Fruit fly (Drosophila melanogaster) whole organism, wandering third instar larva: Measurements from ENCODE around the gene CG1309.

ENCODE experiments used
- Abd-B ChIP-seq: fragments of >200 bp; optimal IDR thresholded peaks from 2 replicates; lab custom pipeline; 2017; ENCODE audit warnings: missing biosample characterization, missing genetic modification characterization
- CrebA ChIP-seq: fragments of 200-800 bp; sonication (Bioruptor generic); optimal IDR thresholded peaks from 2 replicates; lab custom pipeline; 2016; ENCODE audit warnings: missing biosample characterization, mild to moderate bottlenecking, missing genetic modification characterization, borderline replicate concordance
- Dfd ChIP-seq: fragments of >200 bp; optimal IDR thresholded peaks from 2 replicates; lab custom pipeline; 2017; ENCODE audit warnings: missing biosample characterization, missing genetic modification characterization
- Hr83 ChIP-seq: fragments of 200-300 bp; sonication (Bioruptor generic); optimal IDR thresholded peaks from 2 replicates; lab custom pipeline; 2016; ENCODE audit warnings: missing biosample characterization, mild to moderate bottlenecking, missing genetic modification characterization, moderate library complexity; ENCODE audit not compliant: poor library complexity, severe bottlenecking
- Jra ChIP-seq: sonication (Bioruptor generic); optimal IDR thresholded peaks from 2 replicates; lab custom pipeline; 2016; ENCODE audit warnings: missing biosample characterization, missing genetic modification characterization
- Rel ChIP-seq, 2 experiments: fragments of 200-800 bp; sonication (Bioruptor generic) in 1 of 2; optimal IDR thresholded peaks; 2 replicates in 1 of 2; 3 replicates in 1 of 2; lab custom pipeline; 2016 to 2019; ENCODE audit warnings: mild to moderate bottlenecking in 2 of 2, missing biosample characterization in 2 of 2, missing genetic modification characterization in 2 of 2, moderate library complexity in 1 of 2
- Vsx2 ChIP-seq: fragments of 200-300, 225-300 bp; sonication (Bioruptor generic); optimal IDR thresholded peaks from 2 replicates; lab custom pipeline; 2018; ENCODE audit warnings: missing biosample characterization, missing genetic modification characterization; ENCODE audit not compliant: partially characterized antibody
- dl ChIP-seq, 2 experiments: fragments of 175-275, 200-275 bp in 1 of 2; fragments of 200-275 bp in 1 of 2; sonication (Bioruptor generic); optimal IDR thresholded peaks; lab custom pipeline; 2018; ENCODE audit warnings: mild to moderate bottlenecking in 2 of 2, missing biosample characterization in 2 of 2, missing genetic modification characterization in 2 of 2, moderate library complexity in 2 of 2; ENCODE audit not compliant: partially characterized antibody in 2 of 2, insufficient read depth in 1 of 2
- ey ChIP-seq: fragments of 200-800 bp; sonication (Bioruptor generic); optimal IDR thresholded peaks from 2 replicates; lab custom pipeline; 2016; ENCODE audit warnings: missing biosample characterization, missing genetic modification characterization
- psq ChIP-seq: fragments of 200-800 bp; sonication (Bioruptor generic); optimal IDR thresholded peaks from 3 replicates; lab custom pipeline; 2017; ENCODE audit warnings: missing biosample characterization, mild to moderate bottlenecking, missing genetic modification characterization, moderate library complexity
- rgr ChIP-seq: fragments of 200-800 bp; sonication (Bioruptor generic); optimal IDR thresholded peaks from 3 replicates; lab custom pipeline; 2016; ENCODE audit warnings: missing biosample characterization, mild to moderate bottlenecking, missing genetic modification characterization
- usp ChIP-seq: fragments of >200 bp; optimal IDR thresholded peaks from 2 replicates; lab custom pipeline; 2017; ENCODE audit warnings: missing biosample characterization, missing genetic modification characterization

- no peak for TF ChIP-seq Rel (GFP tag; optimal IDR thresholded peaks at IDR 0.05; lab: Kevin White, UChicago)
- peak; percentile 44 for TF ChIP-seq Rel (tag; optimal IDR thresholded peaks at IDR 0.05; lab: Kevin White, UChicago)
- no peak for TF ChIP-seq Hr83 (GFP tag; lab: Kevin White, UChicago)
- TF ChIP-seq Dfd: no peak
- TF ChIP-seq rgr (GFP tag; lab: Kevin White, UChicago): no peak
- TF ChIP-seq CrebA (GFP tag; lab: Kevin White, UChicago): no peak
- TF ChIP-seq usp (GFP tag; lab: Kevin White, UChicago): no peak
- no peak for TF ChIP-seq psq (GFP tag; lab: Kevin White, UChicago)
- TF ChIP-seq ey (GFP tag; lab: Kevin White, UChicago): no peak
- TF ChIP-seq Abd-B (GFP tag; lab: Kevin White, UChicago): no peak
- no peak for TF ChIP-seq Vsx2
- no peak for TF ChIP-seq Jra (GFP tag; lab: Kevin White, UChicago)
- TF ChIP-seq dl (GFP tag; optimal IDR thresholded peaks at IDR 0.05; lab: Kevin White, UChicago; ENCODE audit: insufficient read depth in 1 of 2, partially characterized antibody in 2 of 2): no peak
Measured at dm6 chr3L:4221226-4221770, 37.9 kb upstream of the CG1309 start.
